Fruit fly (Drosophila melanogaster): Measurements from ENCODE around the gene Gal.

The Gal gene

DNA sequence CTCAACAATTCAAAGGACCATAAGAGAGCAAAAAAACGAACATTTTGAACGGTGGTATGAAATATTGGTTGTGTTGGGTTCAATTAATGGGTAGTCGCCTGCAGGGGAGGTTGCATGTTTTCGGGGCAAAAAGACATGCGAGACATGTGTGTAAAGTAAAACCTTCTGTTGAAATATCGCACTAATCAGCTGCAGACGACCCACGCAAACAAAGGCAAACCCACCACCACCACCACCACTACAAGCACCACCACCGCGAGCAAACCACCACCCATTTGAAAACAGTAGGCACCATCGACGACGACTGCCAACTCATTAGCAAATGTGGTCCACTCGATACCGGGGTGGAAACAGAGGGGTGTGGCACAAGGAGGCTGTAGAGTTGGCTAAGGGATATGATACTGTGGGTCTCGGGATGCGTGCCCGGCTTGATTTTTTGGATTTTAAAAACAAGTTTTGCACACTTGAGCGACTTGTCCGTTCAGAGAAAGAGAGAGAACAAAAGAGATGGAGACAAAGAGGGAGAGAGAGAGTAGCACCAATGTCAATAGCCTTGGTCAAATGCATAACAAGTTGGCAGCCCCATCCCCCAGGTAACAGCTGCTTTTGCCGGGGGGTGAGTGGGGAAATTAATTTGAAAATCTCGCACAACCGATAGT, 29.4 kb downstream of the Gal start (continued):
- TF ChIP-seq CG30431 (GFP tag; optimal IDR thresholded peaks at IDR 0.05) (no peak), Sry-δ (GFP tag; optimal IDR thresholded peaks at IDR 0.05) (peak; percentile 22), CG1832 (GFP tag; optimal IDR thresholded peaks at IDR 0.05) (peak; percentile 46), MBD-R2 (GFP tag; IDR thresholded peaks at IDR 0.05) (no peak), wek (GFP tag; optimal IDR thresholded peaks at IDR 0.05) (peak; percentile 15), CG3065 (GFP tag; optimal IDR thresholded peaks at IDR 0.05) (peak; percentile 20), Opbp (GFP tag; IDR thresholded peaks at IDR 0.05; ENCODE audit: partially characterized antibody) (no peak), Pdp1 (GFP tag; optimal IDR thresholded peaks at IDR 0.05) (peak in 1 of 2 experiments; percentile 38), jumu (GFP tag; optimal IDR thresholded peaks at IDR 0.05) (no peak), Ets65A (GFP tag) (peak; percentile 38), CG8924 (tag; optimal IDR thresholded peaks at IDR 0.05) (peak; percentile 35), Xrp1 (GFP tag; IDR thresholded peaks at IDR 0.05) (no peak), CG13424 (tag; optimal IDR thresholded peaks at IDR 0.05) (no peak), sens (GFP tag) (peak; percentile 74), Sry-β (GFP tag; optimal IDR thresholded peaks at IDR 0.05) (no peak), lbe (GFP tag; optimal IDR thresholded peaks at IDR 0.05) (peak; percentile 19), Lim3 (GFP tag; IDR thresholded peaks at IDR 0.05) (no peak), CG13894 (tag; optimal IDR thresholded peaks at IDR 0.05) (peak; percentile 18), CG10431 (GFP tag; optimal IDR thresholded peaks at IDR 0.05) (no peak), CG10209 (GFP tag; optimal IDR thresholded peaks at IDR 0.05) (peak; percentile 5), ewg (GFP tag; optimal IDR thresholded peaks at IDR 0.05) (peak; percentile 37), twi (tag; optimal IDR thresholded peaks at IDR 0.05) (peak; percentile 79), Dek (tag; optimal IDR thresholded peaks at IDR 0.05) (peak; percentile 1), CG2712 (tag; optimal IDR thresholded peaks at IDR 0.05) (peak; percentile 10), Kr (GFP tag; optimal IDR thresholded peaks at IDR 0.05) (peak; percentile 3), al (GFP tag; IDR thresholded peaks at IDR 0.05) (no peak), CG2120 (GFP tag; optimal IDR thresholded peaks at IDR 0.05) (peak; percentile 4), pho (GFP tag; optimal IDR thresholded peaks at IDR 0.05) (peak; percentile 19), Dip3 (GFP tag; optimal IDR thresholded peaks at IDR 0.05) (no peak), CG10274 (GFP tag; optimal IDR thresholded peaks at IDR 0.05) (peak; percentile 11), CG12659 (GFP tag; optimal IDR thresholded peaks at IDR 0.05) (peak; percentile 22), HmgZ (tag; optimal IDR thresholded peaks at IDR 0.05) (peak; percentile 22), CG6765 (GFP tag; optimal IDR thresholded peaks at IDR 0.05) (peak; percentile 58), CG4328 (GFP tag; optimal IDR thresholded peaks at IDR 0.05) (peak; percentile 0), lab (GFP tag; optimal IDR thresholded peaks at IDR 0.05) (peak; percentile 58), CG6683 (GFP tag; optimal IDR thresholded peaks at IDR 0.05) (peak; percentile 35), CG2678 (tag; optimal IDR thresholded peaks at IDR 0.05) (peak; percentile 27), unc-4 (GFP tag; IDR thresholded peaks at IDR 0.05; ENCODE audit: partially characterized antibody) (no peak), crp (GFP tag; optimal IDR thresholded peaks at IDR 0.05) (peak in 1 of 2 experiments; percentile 75), sna (GFP tag; IDR thresholded peaks at IDR 0.05; ENCODE audit: partially characterized antibody) (no peak), CG34224 (GFP tag; IDR thresholded peaks at IDR 0.05; ENCODE audit: partially characterized antibody) (no peak), kni (GFP tag; optimal IDR thresholded peaks at IDR 0.05) (peak; percentile 91), sug (tag; optimal IDR thresholded peaks at IDR 0.05) (peak; percentile 60), CG1024 (GFP tag; IDR thresholded peaks at IDR 0.05) (no peak), dm (GFP tag; optimal IDR thresholded peaks at IDR 0.05) (no peak), Nf-YC (tag; optimal IDR thresholded peaks at IDR 0.05) (peak; percentile 56), yki (optimal IDR thresholded peaks at IDR 0.05) (peak; percentile 19), pros (GFP tag; optimal IDR thresholded peaks at IDR 0.05) (peak; percentile 97), Med (GFP tag) (peak; percentile 86)

Measured in whole organism, embryonic.